Worm (Caenorhabditis elegans) whole organism, L4 larva: ENCODE results near the gene F58B4.6.
A peak's percentile ranks its signal among the peaks of the same experiment; 100 is the strongest.

ENCODE experiments used
- F26F4.8 ChIP-seq: fragments of 200-800 bp; sonication (Bioruptor generic); conservative IDR thresholded peaks from 2 replicates; pipeline ENCODE4 v1.3.6; 2022; ENCODE audit warnings: missing genetic modification characterization, missing compliant biosample characterization
- F37D6.2 ChIP-seq: sonication (generic microtip); optimal IDR thresholded peaks from 2 replicates; lab custom pipeline; 2016; ENCODE audit warnings: mild to moderate bottlenecking, missing genetic modification characterization, missing compliant biosample characterization
- F44E2.7 ChIP-seq: fragments of 200-800 bp; sonication (Bioruptor generic); IDR thresholded peaks from 2 replicates; pipeline ENCODE4 v2.1.2; 2022; ENCODE audit warnings: missing genetic modification characterization, missing compliant biosample characterization
- F49E8.2 ChIP-seq: sonication (generic microtip); optimal IDR thresholded peaks from 2 replicates; lab custom pipeline; 2016; ENCODE audit warnings: missing compliant biosample characterization, mild to moderate bottlenecking, missing genetic modification characterization, borderline replicate concordance
- T20F7.1 ChIP-seq: fragments of 200-800 bp; sonication (Bioruptor generic); optimal IDR thresholded peaks from 2 replicates; lab custom pipeline; 2018; ENCODE audit warnings: mild to moderate bottlenecking, missing genetic modification characterization, missing compliant biosample characterization
- aly-2 ChIP-seq: sonication (generic microtip); optimal IDR thresholded peaks from 2 replicates; lab custom pipeline; 2018; ENCODE audit warnings: missing biosample characterization, missing genetic modification characterization
- ceh-32 ChIP-seq: sonication (generic microtip); optimal IDR thresholded peaks from 2 replicates; lab custom pipeline; 2016; ENCODE audit warnings: mild to moderate bottlenecking, missing genetic modification characterization, missing compliant biosample characterization; ENCODE audit not compliant: poor library complexity
- ceh-62 ChIP-seq: sonication (generic microtip); optimal IDR thresholded peaks from 2 replicates; lab custom pipeline; 2017; ENCODE audit warnings: missing biosample characterization, missing genetic modification characterization
- cey-2 ChIP-seq: sonication (generic microtip); optimal IDR thresholded peaks from 3 replicates; lab custom pipeline; 2017; ENCODE audit warnings: missing genetic modification characterization, mild to moderate bottlenecking, missing compliant biosample characterization, antibody characterized with exemption, borderline replicate concordance; ENCODE audit not compliant: insufficient read depth
- daf-16 ChIP-seq, 3 experiments: sonication (generic microtip); optimal IDR thresholded peaks; 2 replicates each; lab custom pipeline; 2016 to 2017; ENCODE audit warnings: missing genetic modification characterization in 3 of 3, missing genetic modification reagents in 3 of 3, mild to moderate bottlenecking in 2 of 3, missing compliant biosample characterization in 2 of 3, missing biosample characterization in 1 of 3, moderate library complexity in 1 of 3
- dmd-6 ChIP-seq: fragments of 200-800 bp; sonication (Bioruptor generic); IDR thresholded peaks from 2 replicates; pipeline ENCODE4 v1.3.6; 2022; ENCODE audit warnings: missing genetic modification reagents, missing genetic modification characterization, missing compliant biosample characterization
- dmd-8 ChIP-seq: fragments of 200-800 bp; sonication (Bioruptor generic); IDR thresholded peaks from 2 replicates; pipeline ENCODE4 v1.3.6; 2022; ENCODE audit warnings: missing genetic modification characterization, missing compliant biosample characterization
- egl-27 ChIP-seq: sonication (generic microtip); optimal IDR thresholded peaks from 3 replicates; lab custom pipeline; 2017; ENCODE audit warnings: missing biosample characterization, missing genetic modification reagents, missing genetic modification characterization
- fos-1 ChIP-seq: fragments of 150-350 bp; optimal IDR thresholded peaks from 2 replicates; lab custom pipeline; 2014; ENCODE audit warnings: missing biosample characterization, missing genetic modification characterization
- gei-8 ChIP-seq: fragments of 200-800 bp; sonication (Bioruptor generic); optimal IDR thresholded peaks from 2 replicates; lab custom pipeline; 2018; ENCODE audit warnings: mild to moderate bottlenecking, missing genetic modification characterization, missing compliant biosample characterization
- jun-1 ChIP-seq: fragments of 150-350 bp; optimal IDR thresholded peaks from 2 replicates; lab custom pipeline; 2014; ENCODE audit warnings: missing biosample characterization, missing genetic modification reagents, missing genetic modification characterization
- lin-1 ChIP-seq: fragments of 200-800 bp; sonication (Bioruptor generic); IDR thresholded peaks from 2 replicates; pipeline ENCODE4 v1.3.6; 2022; ENCODE audit warnings: missing genetic modification reagents, missing genetic modification characterization, missing compliant biosample characterization
- lin-29 ChIP-seq: fragments of 200-800 bp; sonication (Bioruptor generic); IDR thresholded peaks from 2 replicates; pipeline ENCODE4 v1.3.6; 2022; ENCODE audit warnings: missing genetic modification reagents, missing genetic modification characterization, missing compliant biosample characterization
- mes-2 ChIP-seq: sonication (generic microtip); optimal IDR thresholded peaks from 2 replicates; lab custom pipeline; 2016; ENCODE audit warnings: missing genotype, mild to moderate bottlenecking, missing genetic modification characterization, missing compliant biosample characterization; ENCODE audit not compliant: poor library complexity, severe bottlenecking
- mxl-2 ChIP-seq: fragments of 200-800 bp; sonication (Bioruptor generic); conservative IDR thresholded peaks from 2 replicates; pipeline ENCODE4 v1.3.6; 2022; ENCODE audit warnings: missing genetic modification reagents, missing genetic modification characterization, missing compliant biosample characterization
- mxl-3 ChIP-seq: fragments of 200-800 bp; sonication (Bioruptor generic); optimal IDR thresholded peaks from 2 replicates; lab custom pipeline; 2018; ENCODE audit warnings: mild to moderate bottlenecking, missing genetic modification characterization, missing compliant biosample characterization
- nhr-10 ChIP-seq: fragments of 150-350 bp; optimal IDR thresholded peaks from 2 replicates; lab custom pipeline; 2014; ENCODE audit warnings: missing biosample characterization, missing genetic modification characterization
- nhr-41 ChIP-seq: fragments of 200-800 bp; sonication (Bioruptor generic); IDR thresholded peaks from 2 replicates; pipeline ENCODE4 v1.3.6; 2022; ENCODE audit warnings: missing genetic modification reagents, missing genetic modification characterization, missing compliant biosample characterization
- nhr-42 ChIP-seq: fragments of 200-800 bp; sonication (Bioruptor generic); IDR thresholded peaks from 2 replicates; pipeline ENCODE4 v1.3.6; 2022; ENCODE audit warnings: missing genetic modification characterization, missing compliant biosample characterization
- nhr-48 ChIP-seq: sonication (generic microtip); optimal IDR thresholded peaks from 2 replicates; lab custom pipeline; 2016; ENCODE audit warnings: mild to moderate bottlenecking, missing genetic modification characterization, missing compliant biosample characterization
- nhr-77 ChIP-seq: fragments of 150-350 bp; optimal IDR thresholded peaks from 2 replicates; lab custom pipeline; 2014; ENCODE audit warnings: missing biosample characterization, missing genetic modification characterization
- php-3 ChIP-seq: fragments of 200-800 bp; sonication (Bioruptor generic); IDR thresholded peaks from 2 replicates; pipeline ENCODE4 v1.3.6; 2022; ENCODE audit warnings: missing genetic modification reagents, missing genetic modification characterization, missing compliant biosample characterization
- rbr-2 ChIP-seq: sonication (generic microtip); optimal IDR thresholded peaks from 2 replicates; lab custom pipeline; 2016; ENCODE audit warnings: missing genotype, missing genetic modification characterization, missing compliant biosample characterization
- saeg-2 ChIP-seq: fragments of 200-800 bp; sonication (Bioruptor generic); IDR thresholded peaks from 2 replicates; pipeline ENCODE4 v1.3.6; 2022; ENCODE audit warnings: missing genetic modification reagents, missing genetic modification characterization, missing compliant biosample characterization
- skn-1 ChIP-seq: fragments of 150-350 bp; optimal IDR thresholded peaks from 2 replicates; lab custom pipeline; 2014; ENCODE audit warnings: missing biosample characterization, missing genetic modification characterization
- snpc-1.2 ChIP-seq: fragments of 200-800 bp; sonication (Bioruptor generic); IDR thresholded peaks from 2 replicates; pipeline ENCODE4 v1.3.6; 2022; ENCODE audit warnings: missing genetic modification reagents, missing genetic modification characterization, missing compliant biosample characterization
- snpc-4 ChIP-seq: fragments of 150-350 bp; optimal IDR thresholded peaks from 2 replicates; lab custom pipeline; 2014; ENCODE audit warnings: missing biosample characterization, missing genetic modification characterization
- spr-3 ChIP-seq: fragments of 200-800 bp; sonication (Bioruptor generic); optimal IDR thresholded peaks from 2 replicates; lab custom pipeline; 2018; ENCODE audit warnings: mild to moderate bottlenecking, missing genetic modification characterization, missing compliant biosample characterization
- tag-97 ChIP-seq: fragments of 200-800 bp; sonication (Bioruptor generic); IDR thresholded peaks from 2 replicates; pipeline ENCODE4 v1.3.6; 2022; ENCODE audit warnings: missing genetic modification characterization, missing compliant biosample characterization
- unc-39 ChIP-seq: sonication (generic microtip); optimal IDR thresholded peaks from 2 replicates; lab custom pipeline; 2017; ENCODE audit warnings: missing biosample characterization, missing genetic modification characterization
- zag-1 ChIP-seq: fragments of 150-350 bp; optimal IDR thresholded peaks from 2 replicates; lab custom pipeline; 2014; ENCODE audit warnings: missing biosample characterization, missing genetic modification characterization
- zip-2 ChIP-seq: fragments of 150-350 bp; optimal IDR thresholded peaks from 2 replicates; lab custom pipeline; 2014; ENCODE audit warnings: missing biosample characterization, missing genetic modification characterization
- ztf-11 ChIP-seq: fragments of 150-350 bp; optimal IDR thresholded peaks from 2 replicates; lab custom pipeline; 2014; ENCODE audit warnings: missing biosample characterization, missing genetic modification characterization

F58B4.6 gene

ce11 chrV:10953471-10954155, 28.8 kb downstream of the F58B4.6 start (continued):
- peak in 1 of 2 experiments; percentile 48 for TF ChIP-seq daf-16 (GFP tag; optimal IDR thresholded peaks at IDR 0.05; lab: Kevin White, UChicago)
- TF ChIP-seq daf-16 (tag; optimal IDR thresholded peaks at IDR 0.05; lab: Kevin White, UChicago) = no peak
- no peak for TF ChIP-seq F37D6.2
- no peak for TF ChIP-seq spr-3 (GFP tag; lab: Kevin White, UChicago)
- TF ChIP-seq mxl-3 (GFP tag; lab: Kevin White, UChicago) = no peak
- no peak for TF ChIP-seq nhr-48
- no peak for TF ChIP-seq nhr-10 (tag; lab: Kevin White, UChicago)
- no peak for TF ChIP-seq fos-1 (tag; lab: Kevin White, UChicago)
- no peak for TF ChIP-seq tag-97 (GFP tag; lab: Robert Waterston, UW)
- no peak for TF ChIP-seq F44E2.7 (GFP tag; lab: Robert Waterston, UW)
- TF ChIP-seq mxl-2 (GFP tag; lab: Robert Waterston, UW) = no peak
- peak; percentile 69 for TF ChIP-seq T20F7.1 (GFP tag; lab: Kevin White, UChicago)
- TF ChIP-seq ztf-11 (tag; lab: Kevin White, UChicago) = no peak
- no peak for TF ChIP-seq php-3 (GFP tag; lab: Robert Waterston, UW)
- no peak; the same call in 1 of the 2 replicates for TF ChIP-seq dmd-6 (GFP tag; lab: Robert Waterston, UW)
- TF ChIP-seq skn-1 = no peak
- no peak for TF ChIP-seq nhr-42 (GFP tag; lab: Robert Waterston, UW)
- no peak for TF ChIP-seq jun-1 (tag; lab: Kevin White, UChicago)
- TF ChIP-seq aly-2 (tag; lab: Kevin White, UChicago) = no peak
- TF ChIP-seq zag-1 = no peak
- TF ChIP-seq rbr-2 (tag; lab: Kevin White, UChicago) = no peak
- TF ChIP-seq dmd-8 (GFP tag; lab: Robert Waterston, UW) = no peak
- TF ChIP-seq, all 104 proteins: peak for 17

- TF ChIP-seq ceh-32 (tag; lab: Kevin White, UChicago) = no peak
- TF ChIP-seq lin-1 (GFP tag; lab: Robert Waterston, UW) = no peak
- TF ChIP-seq nhr-41 (GFP tag; lab: Robert Waterston, UW) = no peak
- TF ChIP-seq F49E8.2 (tag; lab: Kevin White, UChicago) = no peak
- no peak for TF ChIP-seq lin-29 (GFP tag; lab: Robert Waterston, UW)
- TF ChIP-seq F37D6.2 = no peak
- no peak for TF ChIP-seq saeg-2 (GFP tag; lab: Robert Waterston, UW)
- TF ChIP-seq skn-1 = no peak
- no peak for TF ChIP-seq snpc-1.2 (GFP tag; lab: Robert Waterston, UW)
- no peak for TF ChIP-seq nhr-77 (tag; lab: Kevin White, UChicago)
- no peak for TF ChIP-seq snpc-4 (tag; lab: Kevin White, UChicago)
- TF ChIP-seq mes-2 (tag; lab: Kevin White, UChicago) = no peak
- TF ChIP-seq zip-2 (tag; lab: Kevin White, UChicago) = no peak
- TF ChIP-seq ceh-62 = no peak
- TF ChIP-seq egl-27 (tag; lab: Kevin White, UChicago) = no peak
- no peak for TF ChIP-seq gei-8 (GFP tag; lab: Kevin White, UChicago)
- TF ChIP-seq F26F4.8 (GFP tag; lab: Robert Waterston, UW) = no peak
- no peak for TF ChIP-seq cey-2 (tag; lab: Kevin White, UChicago)
- TF ChIP-seq unc-39 = no peak
These were observed 29.5 kb downstream of the F58B4.6 start, which contains the start of gene clec-221 for ce11 chrV:10954334-10954733. clec-221 (minus strand) TSS chrV:10954434.
